Worm (Caenorhabditis elegans) whole organism, young adult: ENCODE measurements around the gene W03C9.2.

Experiments used
- K11D2.4 ChIP-seq: fragments of 200-800 bp; sonication (Bioruptor generic); IDR thresholded peaks from 2 replicates; pipeline ENCODE4 v1.3.6; 2022; ENCODE audit warnings: missing genetic modification reagents, missing genetic modification characterization, missing compliant biosample characterization
- ama-1 ChIP-seq, 3 experiments: fragments of 150-350 bp in 1 of 3; sonication (generic microtip) in 2 of 3; optimal IDR thresholded peaks; 2 replicates each; lab custom pipeline; 2014 to 2018; ENCODE audit warnings: missing biosample characterization in 2 of 3, missing genetic modification characterization in 2 of 3, missing genetic modification reagents in 2 of 3
- bed-2 ChIP-seq: fragments of 200-800 bp; sonication (Bioruptor generic); IDR thresholded peaks from 2 replicates; pipeline ENCODE4 v1.3.6; 2022; ENCODE audit warnings: missing genetic modification reagents, missing genetic modification characterization, missing compliant biosample characterization
- ccch-3 ChIP-seq: fragments of 200-800 bp; sonication (Bioruptor generic); optimal IDR thresholded peaks from 2 replicates; lab custom pipeline; 2018; ENCODE audit warnings: mild to moderate bottlenecking, missing genetic modification characterization, missing compliant biosample characterization
- ets-4 ChIP-seq: fragments of 200-800 bp; sonication (Bioruptor generic); optimal IDR thresholded peaks from 2 replicates; lab custom pipeline; 2018; ENCODE audit warnings: mild to moderate bottlenecking, missing genetic modification characterization, missing compliant biosample characterization
- lir-1 ChIP-seq: fragments of 200-800 bp; sonication (Bioruptor generic); conservative IDR thresholded peaks from 2 replicates; pipeline ENCODE4 v1.3.6; 2022; ENCODE audit warnings: missing genetic modification reagents, missing genetic modification characterization, missing compliant biosample characterization
- pha-4 ChIP-seq: fragments of 150-350 bp; sonication (generic microtip); optimal IDR thresholded peaks from 2 replicates; lab custom pipeline; 2014; ENCODE audit warnings: missing biosample characterization, missing genetic modification reagents, missing genetic modification characterization
- unc-62 ChIP-seq: fragments of 150-350 bp; optimal IDR thresholded peaks from 2 replicates; lab custom pipeline; 2014; ENCODE audit warnings: missing biosample characterization, missing genetic modification reagents, missing genetic modification characterization
- ztf-22 ChIP-seq: fragments of 200-800 bp; sonication (Bioruptor generic); optimal IDR thresholded peaks from 2 replicates; lab custom pipeline; 2018; ENCODE audit warnings: mild to moderate bottlenecking, missing genetic modification characterization, moderate library complexity, missing compliant biosample characterization

ce11 chrII:12008772-12009171 is 46.6 kb downstream of the W03C9.2 start, which contains the start of gene glb-29:
- TF ChIP-seq lir-1 (GFP tag; lab: Robert Waterston, UW) (no peak), ama-1 (optimal IDR thresholded peaks at IDR 0.05; lab: Kevin White, UChicago) (no peak), ama-1 (GFP tag; optimal IDR thresholded peaks at IDR 0.05; lab: Kevin White, UChicago) (no peak), K11D2.4 (GFP tag; lab: Robert Waterston, UW) (no peak), bed-2 (GFP tag; lab: Robert Waterston, UW) (no peak), pha-4 (no peak), unc-62 (GFP tag; lab: Kevin White, UChicago) (no peak), ztf-22 (no peak), ccch-3 (GFP tag; lab: Kevin White, UChicago) (no peak), ets-4 (GFP tag; lab: Kevin White, UChicago) (no peak)
